Fruit fly (Drosophila melanogaster): Measurements from ENCODE around the gene CG8500.

Gene CG8500

dm6 chr3R:9767620-9768592, 16.5 kb upstream of the CG8500 start, which contains the start of gene Naa80:
Gene Naa80 (plus strand): TSS chr3R:9767834.
- TF ChIP-seq Hnf4 (GFP tag; optimal IDR thresholded peaks at IDR 0.05), result peak; percentile 88
- TF ChIP-seq tai (GFP tag; optimal IDR thresholded peaks at IDR 0.05), result no peak
- TF ChIP-seq Hr83 (GFP tag; optimal IDR thresholded peaks at IDR 0.05; ENCODE audit: poor library complexity, severe bottlenecking), result peak; percentile 93
- no peak for TF ChIP-seq CrebA (GFP tag; optimal IDR thresholded peaks at IDR 0.05; ENCODE audit: borderline replicate concordance)
- no peak for TF ChIP-seq dmrt93B (GFP tag; optimal IDR thresholded peaks at IDR 0.05)
- peak; percentile 22 for TF ChIP-seq CG32264 (GFP tag; optimal IDR thresholded peaks at IDR 0.05)
- TF ChIP-seq br (GFP tag; optimal IDR thresholded peaks at IDR 0.05), result peak; percentile 80
- TF ChIP-seq Vsx2 (GFP tag; optimal IDR thresholded peaks at IDR 0.05; ENCODE audit: partially characterized antibody), result no peak
- peak; percentile 50 for TF ChIP-seq psq (GFP tag; optimal IDR thresholded peaks at IDR 0.05)
- peak; percentile 42 for TF ChIP-seq Dif (GFP tag; optimal IDR thresholded peaks at IDR 0.05; ENCODE audit: partially characterized antibody)
- TF ChIP-seq Rel (GFP tag; optimal IDR thresholded peaks at IDR 0.05), result no peak
- peak; percentile 77 for TF ChIP-seq Rel (tag; optimal IDR thresholded peaks at IDR 0.05)
- TF ChIP-seq fru (GFP tag; optimal IDR thresholded peaks at IDR 0.05), result peak; percentile 70
- TF ChIP-seq dsf (GFP tag; optimal IDR thresholded peaks at IDR 0.05; ENCODE audit: borderline replicate concordance), result peak; percentile 48
- no peak for TF ChIP-seq brk (GFP tag; optimal IDR thresholded peaks at IDR 0.05)
- TF ChIP-seq Mio (GFP tag; optimal IDR thresholded peaks at IDR 0.05), result peak; percentile 31
- no peak for TF ChIP-seq usp (GFP tag; optimal IDR thresholded peaks at IDR 0.05)
- TF ChIP-seq Myc (optimal IDR thresholded peaks at IDR 0.05), result peak; percentile 3
- peak; percentile 32 for TF ChIP-seq sv (GFP tag; optimal IDR thresholded peaks at IDR 0.05)
- TF ChIP-seq dl (GFP tag; optimal IDR thresholded peaks at IDR 0.05; ENCODE audit: insufficient read depth in 1 of 2, partially characterized antibody in 2 of 2), result peak in 1 of 2 experiments; percentile 22
- peak; percentile 62 for TF ChIP-seq CG9705 (GFP tag; optimal IDR thresholded peaks at IDR 0.05)
- peak; percentile 84 for TF ChIP-seq h (GFP tag; optimal IDR thresholded peaks at IDR 0.05)
- TF ChIP-seq Jra (GFP tag; optimal IDR thresholded peaks at IDR 0.05), result peak; percentile 80
- no peak for TF ChIP-seq lola (GFP tag; optimal IDR thresholded peaks at IDR 0.05)
- TF ChIP-seq woc (GFP tag; optimal IDR thresholded peaks at IDR 0.05), result peak; percentile 60
- TF ChIP-seq HLH106 (tag; optimal IDR thresholded peaks at IDR 0.05), result peak; percentile 54
- TF ChIP-seq Sp1 (GFP tag; optimal IDR thresholded peaks at IDR 0.05), result peak; percentile 50
- no peak for TF ChIP-seq Abd-B (GFP tag; optimal IDR thresholded peaks at IDR 0.05)
- peak; percentile 71 for TF ChIP-seq OdsH (GFP tag; optimal IDR thresholded peaks at IDR 0.05)
- peak; percentile 88 for TF ChIP-seq rgr (GFP tag; optimal IDR thresholded peaks at IDR 0.05)
- peak in 1 of 2 experiments; percentile 84 for TF ChIP-seq foxo (GFP tag; optimal IDR thresholded peaks at IDR 0.05)
- peak; percentile 70 for TF ChIP-seq ey (GFP tag; optimal IDR thresholded peaks at IDR 0.05)
- TF ChIP-seq N (GFP tag; optimal IDR thresholded peaks at IDR 0.05), result no peak
- TF ChIP-seq jim (GFP tag; optimal IDR thresholded peaks at IDR 0.05), result peak; percentile 30
- no peak for TF ChIP-seq GATAd (GFP tag; optimal IDR thresholded peaks at IDR 0.05)
- no peak for TF ChIP-seq Hr78 (GFP tag; optimal IDR thresholded peaks at IDR 0.05)
- no peak for TF ChIP-seq sage (GFP tag; optimal IDR thresholded peaks at IDR 0.05)

dm6 chr3R:9768884-9769283, 15.6 kb upstream of the CG8500 start, which contains the start of gene MED6:
Gene MED6 (minus strand): TSS chr3R:9768984.
- TF ChIP-seq brk (GFP tag; optimal IDR thresholded peaks at IDR 0.05) (no peak), br (GFP tag; optimal IDR thresholded peaks at IDR 0.05) (no peak)

dm6 chr3R:9770127-9770526, 14.3 kb upstream of the CG8500 start:
- no peak for TF ChIP-seq rgr (GFP tag; optimal IDR thresholded peaks at IDR 0.05)
